Worm (Caenorhabditis elegans) whole organism, mixed stage, embryonic: Measurements from ENCODE around the gene clec-252.

Experiments
- ces-1 ChIP-seq: fragments of 150-350 bp; optimal IDR thresholded peaks from 2 replicates; lab custom pipeline; 2014; ENCODE audit warnings: missing biosample characterization, missing genetic modification reagents, missing genetic modification characterization
- lin-13 ChIP-seq: fragments of 150-350 bp; optimal IDR thresholded peaks from 2 replicates; lab custom pipeline; 2014; ENCODE audit warnings: missing biosample characterization, missing genetic modification characterization
- ztf-11 ChIP-seq: fragments of 150-350 bp; optimal IDR thresholded peaks from 2 replicates; lab custom pipeline; 2014; ENCODE audit warnings: missing biosample characterization, missing genetic modification characterization

DNA sequence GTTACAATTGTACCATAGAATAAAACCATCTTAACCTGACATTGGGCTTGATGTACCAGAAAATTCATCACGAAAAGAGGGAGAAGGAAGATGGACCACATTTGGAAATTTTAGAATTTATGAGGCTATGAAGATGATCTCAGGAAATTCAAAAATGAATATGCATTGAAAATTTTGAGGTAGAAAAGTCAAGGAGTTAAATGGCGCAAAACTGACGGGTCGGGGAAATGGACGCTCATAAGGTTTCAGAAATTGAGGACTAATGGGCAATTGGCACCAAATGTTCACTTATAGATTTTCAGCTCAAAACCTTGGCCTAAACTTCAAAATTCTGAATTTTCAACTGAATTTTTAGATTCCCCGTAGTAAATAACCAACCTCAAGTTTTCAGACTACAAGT lies 22.0 kb upstream of the clec-252 start, which contains the start of gene clec-255:
- no peak for TF ChIP-seq ztf-11
- TF ChIP-seq ces-1 (GFP tag; lab: Kevin White, UChicago) = no peak
- no peak for TF ChIP-seq lin-13
